Worm (Caenorhabditis elegans) whole organism, L2 larva: ENCODE measurements around the gene asns-2.

ENCODE experiments used
- C34F6.9 ChIP-seq: fragments of 150-350 bp; optimal IDR thresholded peaks from 2 replicates; lab custom pipeline; 2014; ENCODE audit warnings: missing biosample characterization, missing genetic modification characterization
- F13H6.1 ChIP-seq: sonication (generic microtip); optimal IDR thresholded peaks from 2 replicates; lab custom pipeline; 2016; ENCODE audit warnings: missing genetic modification characterization, missing compliant biosample characterization
- R02D3.7 ChIP-seq: fragments of 150-350 bp; optimal IDR thresholded peaks from 2 replicates; lab custom pipeline; 2014; ENCODE audit warnings: missing biosample characterization, missing genetic modification characterization
- aly-2 ChIP-seq: fragments of 150-350 bp; optimal IDR thresholded peaks from 2 replicates; lab custom pipeline; 2014; ENCODE audit warnings: missing biosample characterization, missing genetic modification characterization
- ama-1 ChIP-seq: fragments of 150-350 bp; optimal IDR thresholded peaks from 2 replicates; lab custom pipeline; 2018; ENCODE audit warnings: inconsistent platforms
- blmp-1 ChIP-seq: sonication (generic microtip); optimal IDR thresholded peaks from 2 replicates; lab custom pipeline; 2017; ENCODE audit warnings: missing genetic modification characterization, mild to moderate bottlenecking, missing compliant biosample characterization, antibody characterized with exemption, moderate library complexity; ENCODE audit not compliant: insufficient read depth
- crh-2 ChIP-seq: sonication (generic microtip); optimal IDR thresholded peaks from 2 replicates; lab custom pipeline; 2017; ENCODE audit warnings: missing biosample characterization, missing genetic modification characterization
- dmd-4 ChIP-seq: sonication (generic microtip); optimal IDR thresholded peaks from 2 replicates; lab custom pipeline; 2017; ENCODE audit warnings: missing biosample characterization, missing genetic modification characterization
- egl-27 ChIP-seq: sonication (generic microtip); optimal IDR thresholded peaks from 3 replicates; lab custom pipeline; 2017; ENCODE audit warnings: missing biosample characterization, missing genetic modification reagents, missing genetic modification characterization
- elt-3 ChIP-seq: sonication (generic microtip); optimal IDR thresholded peaks from 2 replicates; lab custom pipeline; 2017; ENCODE audit warnings: missing biosample characterization, missing genetic modification characterization
- fos-1 ChIP-seq: fragments of 150-350 bp; optimal IDR thresholded peaks from 2 replicates; lab custom pipeline; 2014; ENCODE audit warnings: missing biosample characterization, missing genetic modification characterization
- gmeb-1 ChIP-seq: fragments of 150-350 bp; optimal IDR thresholded peaks from 2 replicates; lab custom pipeline; 2014; ENCODE audit warnings: missing biosample characterization, missing genetic modification characterization
- lin-39 ChIP-seq: fragments of 150-350 bp; optimal IDR thresholded peaks from 2 replicates; lab custom pipeline; 2014; ENCODE audit warnings: missing biosample characterization, missing genetic modification reagents, missing genetic modification characterization
- lsy-2 ChIP-seq, 2 experiments: fragments of 150-350 bp in 1 of 2; sonication (generic microtip) in 1 of 2; optimal IDR thresholded peaks; 2 replicates each; lab custom pipeline; 2014 to 2017; ENCODE audit warnings: missing biosample characterization in 2 of 2, missing genetic modification characterization in 2 of 2
- nhr-12 ChIP-seq: fragments of 150-350 bp; optimal IDR thresholded peaks from 2 replicates; lab custom pipeline; 2014; ENCODE audit warnings: missing biosample characterization, missing genetic modification characterization
- nhr-129 ChIP-seq: fragments of 150-350 bp; optimal IDR thresholded peaks from 2 replicates; lab custom pipeline; 2014; ENCODE audit warnings: missing biosample characterization, missing genetic modification characterization
- nhr-237 ChIP-seq: fragments of 150-350 bp; optimal IDR thresholded peaks from 2 replicates; lab custom pipeline; 2014; ENCODE audit warnings: missing biosample characterization, missing genetic modification characterization
- nhr-25 ChIP-seq: fragments of 150-350 bp; sonication (generic microtip); optimal IDR thresholded peaks from 3 replicates; lab custom pipeline; 2014; ENCODE audit warnings: missing biosample characterization, missing genetic modification characterization
- nhr-6 ChIP-seq: fragments of 150-350 bp; optimal IDR thresholded peaks from 2 replicates; lab custom pipeline; 2014; ENCODE audit warnings: missing biosample characterization, missing genetic modification characterization
- peb-1 ChIP-seq: fragments of 150-350 bp; optimal IDR thresholded peaks from 2 replicates; lab custom pipeline; 2014; ENCODE audit warnings: missing biosample characterization, missing genetic modification characterization
- sma-9 ChIP-seq, 2 experiments: fragments of 150-350 bp in 1 of 2; sonication (generic microtip) in 1 of 2; optimal IDR thresholded peaks; 2 replicates each; lab custom pipeline; 2014 to 2016; ENCODE audit warnings: missing genetic modification characterization in 2 of 2, mild to moderate bottlenecking in 1 of 2, missing biosample characterization in 1 of 2, missing compliant biosample characterization in 1 of 2, missing genetic modification reagents in 1 of 2, moderate library complexity in 1 of 2
- snpc-4 ChIP-seq: fragments of 150-350 bp; optimal IDR thresholded peaks from 2 replicates; lab custom pipeline; 2014; ENCODE audit warnings: missing biosample characterization, missing genetic modification characterization
- unc-39 ChIP-seq: fragments of 150-350 bp; optimal IDR thresholded peaks from 2 replicates; lab custom pipeline; 2014; ENCODE audit warnings: missing biosample characterization, missing genetic modification characterization
- unc-55 ChIP-seq: fragments of 150-350 bp; sonication (generic microtip); optimal IDR thresholded peaks from 3 replicates; lab custom pipeline; 2014; ENCODE audit warnings: missing biosample characterization, missing genetic modification reagents, missing genetic modification characterization
- ztf-1 ChIP-seq: fragments of 200-800 bp; sonication (Bioruptor generic); conservative IDR thresholded peaks from 2 replicates; pipeline ENCODE4 v1.3.6; 2022; ENCODE audit warnings: missing genetic modification characterization, missing compliant biosample characterization
- ztf-11 ChIP-seq: sonication (generic microtip); optimal IDR thresholded peaks from 2 replicates; lab custom pipeline; 2017; ENCODE audit warnings: missing biosample characterization, missing genetic modification characterization

Gene asns-2

DNA sequence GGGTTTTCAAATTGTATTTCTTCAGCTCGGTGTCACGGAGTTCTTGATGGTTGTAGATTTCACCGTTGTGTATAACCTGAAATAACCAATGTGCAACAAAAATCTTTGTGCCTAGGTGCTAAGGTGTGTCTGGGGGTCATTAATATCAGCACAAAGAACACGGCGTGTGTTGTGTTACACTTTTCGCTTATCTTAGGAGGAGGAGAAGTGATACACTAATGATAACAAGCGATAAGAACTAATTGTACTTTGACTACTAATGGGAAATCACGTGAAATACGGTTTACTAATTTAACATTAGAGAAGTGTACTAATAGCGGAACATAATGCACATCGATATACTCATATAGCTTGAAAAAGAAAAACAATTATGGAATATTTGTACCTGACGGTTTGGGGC is 532 bp downstream of the asns-2 start (continued):
- TF ChIP-seq fos-1 (tag; lab: Kevin White, UChicago) (peak; percentile 93), egl-27 (tag; lab: Kevin White, UChicago) (no peak), snpc-4 (tag; lab: Kevin White, UChicago) (no peak), unc-39 (no peak), nhr-129 (tag; lab: Kevin White, UChicago) (peak; percentile 37), elt-3 (no peak)

DNA sequence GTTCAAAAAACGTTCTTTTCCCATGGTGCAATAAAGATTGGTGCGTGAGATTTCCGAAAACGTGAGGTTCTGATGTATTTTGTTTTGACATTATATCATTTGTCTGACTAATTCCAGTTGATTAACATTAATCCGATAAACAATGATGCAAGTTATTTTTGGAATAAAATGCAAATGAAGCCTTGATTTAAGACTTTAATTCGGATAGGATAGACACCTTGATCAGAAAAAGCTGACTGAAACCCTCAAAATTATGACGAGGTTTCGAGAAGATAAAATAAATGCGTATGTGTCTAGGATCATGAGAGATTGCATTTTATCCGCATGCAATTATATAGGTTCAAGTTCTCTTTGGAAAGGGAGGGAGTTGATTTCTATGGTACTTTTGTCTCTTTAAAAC is 5.2 kb downstream of the asns-2 start:
- TF ChIP-seq blmp-1 (tag; lab: Kevin White, UChicago) (no peak), nhr-6 (no peak), snpc-4 (tag; lab: Kevin White, UChicago) (no peak), unc-55 (GFP tag; lab: Kevin White, UChicago) (no peak), ztf-1 (GFP tag; lab: Robert Waterston, UW) (no peak), elt-3 (no peak), ztf-11 (tag; lab: Kevin White, UChicago) (no peak)

DNA sequence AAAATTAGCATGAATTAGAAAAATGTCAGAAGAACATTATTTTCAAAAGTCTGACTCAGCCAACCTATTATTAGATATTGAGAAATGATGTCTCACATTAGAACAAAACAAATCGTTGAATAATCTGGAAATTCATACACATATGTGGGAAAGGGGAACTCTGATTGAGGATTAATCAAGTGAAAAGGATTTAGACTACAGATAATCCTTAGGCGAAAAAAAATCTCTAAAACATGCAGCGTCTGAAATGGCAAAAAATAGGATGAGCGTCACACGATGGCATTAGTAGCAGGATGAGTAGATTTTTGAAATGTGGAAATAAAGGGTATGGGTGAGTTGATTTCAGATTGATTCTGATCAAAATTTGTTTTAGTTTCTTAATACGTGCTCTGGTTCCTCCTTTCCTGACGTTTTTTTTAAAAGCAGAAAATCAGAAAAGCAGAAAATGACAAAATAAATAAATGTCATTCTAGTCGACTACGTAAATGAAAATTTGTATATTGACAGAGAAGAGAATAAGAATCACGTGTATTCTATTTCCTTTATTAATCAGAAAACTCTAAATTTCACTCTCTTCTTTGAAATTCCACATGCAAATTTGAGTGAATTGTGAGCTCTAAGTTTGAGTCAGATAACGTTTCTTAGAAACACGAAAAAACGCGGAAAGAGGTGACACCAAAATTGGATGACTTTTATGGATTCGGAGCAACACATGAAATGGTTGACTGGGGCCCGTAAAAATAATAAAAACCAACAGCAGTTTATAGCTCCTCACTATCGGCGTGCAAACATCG is 6.4 kb downstream of the asns-2 start:
- no peak for TF ChIP-seq crh-2
- no peak for TF ChIP-seq peb-1
- no peak for TF ChIP-seq unc-39
- TF ChIP-seq gmeb-1 (tag; lab: Kevin White, UChicago), result no peak
- TF ChIP-seq elt-3, result no peak
- no peak for TF ChIP-seq F13H6.1 (tag; lab: Kevin White, UChicago)
- no peak for TF ChIP-seq aly-2 (tag; lab: Kevin White, UChicago)
- no peak for TF ChIP-seq dmd-4 (tag; lab: Kevin White, UChicago)

DNA sequence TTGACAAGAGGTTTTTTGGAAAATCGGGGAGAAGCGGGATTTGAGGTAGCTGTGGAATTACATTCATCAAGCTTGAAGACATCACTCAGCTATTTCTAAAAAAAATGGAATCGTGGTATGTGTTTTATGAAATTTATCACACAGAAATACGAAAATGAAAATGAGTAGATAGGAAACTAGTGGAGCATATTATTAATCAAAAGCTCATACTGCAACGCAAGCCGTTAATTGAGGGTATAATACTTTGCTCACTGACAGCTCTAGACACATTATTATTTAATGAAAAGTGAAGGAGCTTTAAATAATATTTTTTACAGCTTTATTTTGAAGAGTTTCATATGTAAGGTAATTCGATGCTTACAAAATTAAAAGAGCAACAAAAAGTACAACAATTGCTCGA is 7.8 kb downstream of the asns-2 start, which contains the start of gene M02D8.7:
Gene M02D8.7, minus strand, starts transcription at position 101 of the 400 bp plus-strand sequence.
- TF ChIP-seq lin-39 (no peak), aly-2 (tag; lab: Kevin White, UChicago) (no peak), nhr-129 (tag; lab: Kevin White, UChicago) (no peak), egl-27 (tag; lab: Kevin White, UChicago) (no peak), sma-9 (GFP tag; optimal IDR thresholded peaks at IDR 0.05; lab: Kevin White, UChicago) (no peak), sma-9 (tag; optimal IDR thresholded peaks at IDR 0.05; lab: Kevin White, UChicago) (no peak), F13H6.1 (tag; lab: Kevin White, UChicago) (no peak), nhr-12 (tag; lab: Kevin White, UChicago) (no peak), ztf-1 (GFP tag; lab: Robert Waterston, UW) (no peak)

DNA sequence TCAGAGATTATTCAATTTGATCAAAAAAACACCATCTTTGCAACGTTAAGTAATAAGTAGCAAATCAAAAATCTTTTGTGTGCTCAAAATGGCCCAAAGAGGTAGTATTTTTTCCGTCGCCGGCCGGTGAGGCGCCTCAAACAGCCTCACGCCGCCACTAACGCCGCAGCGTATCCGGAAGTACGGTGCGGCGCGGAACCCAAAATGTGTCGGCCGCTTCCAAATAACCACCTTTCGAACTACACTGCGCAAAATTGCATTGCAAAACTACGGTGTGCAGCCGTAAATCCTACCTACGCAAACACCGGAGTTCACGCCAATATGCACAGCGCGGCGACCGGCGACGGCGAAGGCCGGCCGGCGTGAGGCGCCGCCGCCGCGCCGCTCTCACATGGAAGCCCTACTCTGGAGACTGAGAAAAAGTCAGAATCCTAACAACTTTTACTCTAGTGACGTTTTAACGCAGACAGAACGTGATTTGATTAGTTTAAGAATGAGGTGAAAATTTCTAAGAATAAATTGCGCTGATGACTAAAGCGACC is 9.0 kb downstream of the asns-2 start:
- TF ChIP-seq ztf-11 (tag; lab: Kevin White, UChicago) (no peak), C34F6.9 (tag; lab: Kevin White, UChicago) (no peak), snpc-4 (tag; lab: Kevin White, UChicago) (peak; percentile 1), nhr-25 (no peak), F13H6.1 (tag; lab: Kevin White, UChicago) (no peak), R02D3.7 (tag; lab: Kevin White, UChicago) (no peak)

DNA sequence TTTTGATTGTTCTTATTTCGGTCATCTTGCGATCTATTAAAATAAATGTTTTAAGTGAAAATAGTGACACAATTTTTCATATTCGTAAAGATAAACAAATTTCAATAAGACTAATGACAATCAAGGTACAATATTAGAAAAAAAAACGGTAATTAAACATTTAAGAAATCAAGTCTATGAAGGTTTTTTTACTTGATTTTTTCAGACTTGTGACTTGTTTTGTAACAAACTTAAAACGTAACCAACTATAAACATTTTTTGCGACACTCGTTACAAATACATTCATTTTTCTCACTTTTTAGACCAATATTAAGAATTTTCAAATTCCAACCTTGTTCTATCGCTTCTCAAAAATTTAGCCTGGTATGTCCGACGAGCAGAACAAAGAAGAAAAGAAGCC is 11.4 kb downstream of the asns-2 start, which contains the start of gene M02D8.2:
Gene M02D8.2, plus strand, starts transcription at position 301 of the 400 bp plus-strand sequence.
- TF ChIP-seq snpc-4 (tag; lab: Kevin White, UChicago) (no peak), lsy-2 (tag; optimal IDR thresholded peaks at IDR 0.05; lab: Kevin White, UChicago) (no peak), F13H6.1 (tag; lab: Kevin White, UChicago) (no peak), nhr-12 (tag; lab: Kevin White, UChicago) (no peak), egl-27 (tag; lab: Kevin White, UChicago) (no peak), gmeb-1 (tag; lab: Kevin White, UChicago) (no peak), unc-55 (GFP tag; lab: Kevin White, UChicago) (no peak), ama-1 (lab: Kevin White, UChicago) (no peak), ztf-1 (GFP tag; lab: Robert Waterston, UW) (no peak), nhr-237 (no peak)
